Worm (Caenorhabditis elegans) whole organism, L2 larva: Measurements from ENCODE around the gene B0554.7.

Experiments
- ceh-16 ChIP-seq: fragments of 150-350 bp; optimal IDR thresholded peaks from 2 replicates; lab custom pipeline; 2014; ENCODE audit warnings: missing biosample characterization, missing genetic modification characterization
- lin-39 ChIP-seq: fragments of 150-350 bp; optimal IDR thresholded peaks from 2 replicates; lab custom pipeline; 2014; ENCODE audit warnings: missing biosample characterization, missing genetic modification reagents, missing genetic modification characterization
- nhr-11 ChIP-seq: fragments of 150-350 bp; optimal IDR thresholded peaks from 2 replicates; lab custom pipeline; 2014; ENCODE audit warnings: missing biosample characterization, missing genetic modification characterization
- nhr-129 ChIP-seq: fragments of 150-350 bp; optimal IDR thresholded peaks from 2 replicates; lab custom pipeline; 2014; ENCODE audit warnings: missing biosample characterization, missing genetic modification characterization
- nhr-23 ChIP-seq: fragments of 150-350 bp; optimal IDR thresholded peaks from 2 replicates; lab custom pipeline; 2014; ENCODE audit warnings: missing biosample characterization, missing genetic modification reagents, missing genetic modification characterization
- nhr-237 ChIP-seq: fragments of 150-350 bp; optimal IDR thresholded peaks from 2 replicates; lab custom pipeline; 2014; ENCODE audit warnings: missing biosample characterization, missing genetic modification characterization
- unc-39 ChIP-seq: fragments of 150-350 bp; optimal IDR thresholded peaks from 2 replicates; lab custom pipeline; 2014; ENCODE audit warnings: missing biosample characterization, missing genetic modification characterization

DNA sequence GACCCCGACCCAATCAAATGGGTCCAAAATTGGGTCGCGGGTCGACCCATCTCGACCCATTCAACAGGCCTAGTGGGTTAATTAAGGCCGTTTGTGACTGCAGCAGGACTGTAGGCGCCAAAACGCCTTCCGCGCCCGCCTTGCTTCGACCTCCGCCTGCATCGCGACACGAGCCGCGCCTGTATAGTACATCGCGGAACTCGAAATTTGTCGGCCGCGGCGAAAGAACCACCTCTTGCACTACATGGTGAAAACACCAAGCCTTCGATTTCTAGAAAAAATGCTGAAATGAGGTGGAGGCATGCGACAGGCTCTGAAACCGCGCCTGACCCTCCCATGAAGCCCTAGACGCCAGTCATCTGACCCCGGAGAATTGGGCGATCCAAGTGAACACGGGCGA, 47.2 kb upstream of the B0554.7 start:
- no peak for TF ChIP-seq lin-39 (tag; lab: Kevin White, UChicago)
- no peak for TF ChIP-seq nhr-129 (tag; lab: Kevin White, UChicago)
- no peak for TF ChIP-seq ceh-16
- no peak for TF ChIP-seq nhr-23 (tag; lab: Kevin White, UChicago)
- no peak for TF ChIP-seq nhr-11 (tag; lab: Kevin White, UChicago)
- TF ChIP-seq unc-39 (tag; lab: Kevin White, UChicago): no peak
- no peak for TF ChIP-seq nhr-237 (tag; lab: Kevin White, UChicago)
